Worm (Caenorhabditis elegans): ENCODE results near the gene sre-38.

DNA sequence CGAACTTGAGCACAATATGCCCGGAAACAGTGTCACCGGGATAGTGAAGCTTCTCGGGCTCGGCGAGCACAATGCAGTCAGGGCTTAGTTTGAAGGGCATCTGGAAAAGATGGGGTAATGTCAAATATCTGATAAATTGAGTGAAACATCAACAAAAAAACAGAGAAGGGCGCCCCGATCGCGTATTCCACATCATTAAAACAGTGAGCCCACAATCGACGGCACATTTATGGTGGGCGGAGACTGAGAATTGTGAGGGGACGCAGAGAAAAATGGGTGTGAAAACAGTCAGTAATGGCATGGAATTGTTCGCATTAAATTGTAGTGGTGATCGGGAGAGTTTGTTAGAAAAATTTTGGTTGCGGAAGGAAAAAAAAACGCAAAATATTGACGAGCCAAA lies 23.4 kb downstream of the sre-38 start, which contains the start of gene arrd-9:
- TF ChIP-seq aly-2 (tag; optimal IDR thresholded peaks at IDR 0.05) (no peak), ZK546.5 (tag; optimal IDR thresholded peaks at IDR 0.05) (no peak), nhr-11 (tag; optimal IDR thresholded peaks at IDR 0.05) (no peak)
